Worm (Caenorhabditis elegans): ENCODE results near the gene T04G9.4.

The T04G9.4 gene

ce11 chrX:736989-737388 lies 35.3 kb upstream of the T04G9.4 start:
- TF ChIP-seq ztf-22 (GFP tag; optimal IDR thresholded peaks at IDR 0.05) (no peak), ZK185.1 (tag; optimal IDR thresholded peaks at IDR 0.05; ENCODE audit: poor library complexity, severe bottlenecking) (no peak), B0336.3 (GFP tag; IDR thresholded peaks at IDR 0.05) (no peak), Y95B8A.8 (GFP tag; IDR thresholded peaks at IDR 0.05) (no peak), dox-1 (GFP tag; IDR thresholded peaks at IDR 0.05) (no peak), K12H6.12 (tag; optimal IDR thresholded peaks at IDR 0.05) (no peak), F10E7.11 (tag; optimal IDR thresholded peaks at IDR 0.05) (no peak)

ce11 chrX:748319-748718 lies 24.0 kb upstream of the T04G9.4 start:
- TF ChIP-seq rcor-1 (GFP tag; IDR thresholded peaks at IDR 0.05) (no peak), snpc-4 (GFP tag; optimal IDR thresholded peaks at IDR 0.05) (no peak), snpc-4 (tag; optimal IDR thresholded peaks at IDR 0.05) (no peak), lir-1 (GFP tag; conservative IDR thresholded peaks at IDR 0.05) (no peak), zim-3 (tag; optimal IDR thresholded peaks at IDR 0.05) (no peak), egl-18 (GFP tag; IDR thresholded peaks at IDR 0.05) (no peak), gei-17 (GFP tag; optimal IDR thresholded peaks at IDR 0.05) (no peak), hmg-1.2 (GFP tag; IDR thresholded peaks at IDR 0.05) (no peak), F10E7.11 (tag; optimal IDR thresholded peaks at IDR 0.05) (no peak), nhr-179 (tag; optimal IDR thresholded peaks at IDR 0.05) (no peak), chd-7 (tag; optimal IDR thresholded peaks at IDR 0.05) (no peak), somi-1 (GFP tag; optimal IDR thresholded peaks at IDR 0.05) (no peak), bed-2 (GFP tag; IDR thresholded peaks at IDR 0.05) (no peak), mcd-1 (GFP tag; IDR thresholded peaks at IDR 0.05) (no peak), T07F8.4 (tag; optimal IDR thresholded peaks at IDR 0.05) (no peak), hlh-12 (tag; optimal IDR thresholded peaks at IDR 0.05) (no peak), tbp1 (GFP tag; optimal IDR thresholded peaks at IDR 0.05) (no peak), ztf-25 (GFP tag; IDR thresholded peaks at IDR 0.05) (no peak), snpc-3.4 (tag; optimal IDR thresholded peaks at IDR 0.05) (no peak), ztf-28 (GFP tag; IDR thresholded peaks at IDR 0.05) (no peak), sptf-2 (GFP tag; optimal IDR thresholded peaks at IDR 0.05) (no peak)

DNA sequence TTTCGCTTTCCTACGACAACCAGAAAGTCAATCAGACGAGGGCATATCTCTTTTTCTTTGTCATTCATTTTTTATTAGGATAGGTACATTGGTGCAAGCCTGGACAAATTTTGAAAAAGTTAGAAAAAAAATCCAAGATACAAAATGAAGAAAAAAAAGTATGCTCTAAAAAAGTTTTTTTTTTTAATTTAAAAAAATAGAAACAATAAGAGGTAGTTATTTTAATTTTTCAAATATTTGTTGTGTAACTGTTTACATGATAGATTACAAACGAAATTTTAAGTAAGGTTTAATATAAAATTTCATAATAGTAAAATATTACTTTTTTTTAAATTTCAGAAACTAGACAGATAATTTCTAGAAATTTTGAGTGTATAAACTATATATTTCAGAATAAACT lies 12.6 kb upstream of the T04G9.4 start, which contains the start of gene aex-3:
TSS of gene aex-3 (minus strand) at position 101 of the 400 bp plus-strand sequence.
- TF ChIP-seq snpc-4 (GFP tag; optimal IDR thresholded peaks at IDR 0.05) (no peak), snpc-4 (tag; optimal IDR thresholded peaks at IDR 0.05) (no peak), ztf-22 (GFP tag; optimal IDR thresholded peaks at IDR 0.05) (no peak), tlf-1 (GFP tag; optimal IDR thresholded peaks at IDR 0.05) (no peak)

DNA sequence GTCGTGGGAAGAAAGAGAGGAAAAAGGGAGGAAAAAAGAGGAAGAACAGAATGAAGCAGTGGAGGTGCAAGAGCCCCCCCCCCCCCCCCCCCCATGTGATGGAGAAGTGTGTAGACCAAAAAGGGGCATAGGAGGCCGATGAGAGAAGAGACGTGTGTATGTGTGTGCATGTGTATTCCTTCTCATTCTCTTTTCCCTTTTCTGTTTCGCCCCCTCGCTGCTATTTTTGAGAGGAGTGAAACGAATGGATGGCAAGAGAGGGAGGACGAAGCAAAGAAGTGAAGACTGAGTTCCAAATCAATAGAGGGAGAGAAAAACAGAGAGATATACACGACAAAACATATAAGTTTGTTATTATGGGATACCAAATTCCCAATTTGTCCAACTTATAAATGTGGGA lies 11.7 kb upstream of the T04G9.4 start:
- TF ChIP-seq egl-18 (GFP tag; IDR thresholded peaks at IDR 0.05), result no peak
- TF ChIP-seq F37B4.10 (GFP tag; IDR thresholded peaks at IDR 0.05), result no peak
- TF ChIP-seq attf-5 (GFP tag; optimal IDR thresholded peaks at IDR 0.05), result peak; percentile 8
- peak; percentile 40 for TF ChIP-seq mcd-1 (GFP tag; IDR thresholded peaks at IDR 0.05)
- TF ChIP-seq let-607 (tag; optimal IDR thresholded peaks at IDR 0.05), result peak in 1 of 2 experiments; percentile 4
- TF ChIP-seq egrh-3 (GFP tag; IDR thresholded peaks at IDR 0.05), result peak; percentile 26; the same call in 1 of the 2 replicates
- no peak for TF ChIP-seq C17E4.6 (GFP tag; IDR thresholded peaks at IDR 0.05)
- TF ChIP-seq rcor-1 (GFP tag; IDR thresholded peaks at IDR 0.05), result no peak
- peak; percentile 30 for TF ChIP-seq ceh-27 (GFP tag; optimal IDR thresholded peaks at IDR 0.05)
- no peak for TF ChIP-seq T26A5.8 (tag; optimal IDR thresholded peaks at IDR 0.05)
- TF ChIP-seq nhr-27 (tag; optimal IDR thresholded peaks at IDR 0.05), result no peak
- peak; percentile 9; the same call in 1 of the 2 replicates for TF ChIP-seq hmg-1.2 (GFP tag; IDR thresholded peaks at IDR 0.05)
- TF ChIP-seq cebp-1 (GFP tag; IDR thresholded peaks at IDR 0.05), result no peak
- TF ChIP-seq cebp-1 (tag; optimal IDR thresholded peaks at IDR 0.05), result peak; percentile 62
- no peak for TF ChIP-seq lin-54 (GFP tag; optimal IDR thresholded peaks at IDR 0.05)
- no peak for TF ChIP-seq dpl-1 (GFP tag; optimal IDR thresholded peaks at IDR 0.05)
- no peak for TF ChIP-seq nfya-2 (GFP tag; IDR thresholded peaks at IDR 0.05)
- TF ChIP-seq zfh-2 (GFP tag; conservative IDR thresholded peaks at IDR 0.05), result peak; percentile 90
- TF ChIP-seq T07F8.4 (tag; optimal IDR thresholded peaks at IDR 0.05), result no peak
